Worm (Caenorhabditis elegans): ENCODE results near the gene Y81B9A.1.

ce11 chrX:9191795-9192494 is at the start of gene Y81B9A.1:
- TF ChIP-seq lin-13 (tag; optimal IDR thresholded peaks at IDR 0.05) (no peak), sem-2 (GFP tag; optimal IDR thresholded peaks at IDR 0.05) (no peak), mls-2 (tag; optimal IDR thresholded peaks at IDR 0.05) (no peak), lsy-2 (tag; optimal IDR thresholded peaks at IDR 0.05) (no peak), ztf-11 (tag; optimal IDR thresholded peaks at IDR 0.05) (no peak)
